Worm (Caenorhabditis elegans) whole organism, early embryonic: ENCODE data around the gene Y54G2A.15.

Source experiments
- F13C5.2 ChIP-seq: sonication (generic microtip); optimal IDR thresholded peaks from 2 replicates; lab custom pipeline; 2017; ENCODE audit warnings: mild to moderate bottlenecking, missing genetic modification characterization, inconsistent platforms, missing compliant biosample characterization
- aly-1 ChIP-seq: sonication (generic microtip); optimal IDR thresholded peaks from 2 replicates; lab custom pipeline; 2016; ENCODE audit warnings: missing genetic modification characterization, missing compliant biosample characterization
- ama-1 ChIP-seq: fragments of 150-350 bp; optimal IDR thresholded peaks from 2 replicates; lab custom pipeline; 2014
- ceh-36 ChIP-seq: sonication (generic microtip); optimal IDR thresholded peaks from 2 replicates; lab custom pipeline; 2016; ENCODE audit warnings: missing genetic modification characterization, inconsistent platforms, missing compliant biosample characterization
- flt-1 ChIP-seq: fragments of 200-800 bp; sonication (Bioruptor generic); IDR thresholded peaks from 2 replicates; pipeline ENCODE4 v1.3.6; 2022; ENCODE audit warnings: missing genetic modification characterization, missing compliant biosample characterization
- hmbx-1 ChIP-seq: sonication (generic microtip); optimal IDR thresholded peaks from 2 replicates; lab custom pipeline; 2016; ENCODE audit warnings: mild to moderate bottlenecking, missing genetic modification characterization, missing compliant biosample characterization
- hmg-4 ChIP-seq: fragments of 200-800 bp; sonication (Bioruptor generic); optimal IDR thresholded peaks from 2 replicates; lab custom pipeline; 2018; ENCODE audit warnings: mild to moderate bottlenecking, missing genetic modification characterization, missing compliant biosample characterization
- pes-1 ChIP-seq: fragments of 200-800 bp; sonication (Bioruptor generic); IDR thresholded peaks from 2 replicates; pipeline ENCODE4 v1.3.6; 2022; ENCODE audit warnings: missing genetic modification reagents, missing genetic modification characterization, missing compliant biosample characterization
- tbx-11 ChIP-seq: fragments of 200-800 bp; sonication (Bioruptor generic); IDR thresholded peaks from 2 replicates; pipeline ENCODE4 v1.3.6; 2022; ENCODE audit warnings: missing genetic modification characterization, missing compliant biosample characterization
- tbx-37 ChIP-seq: fragments of 200-800 bp; sonication (Bioruptor generic); conservative IDR thresholded peaks from 2 replicates; pipeline ENCODE4 v1.3.6; 2022; ENCODE audit warnings: missing genetic modification reagents, missing genetic modification characterization, missing compliant biosample characterization
- tra-4 ChIP-seq: sonication (generic microtip); optimal IDR thresholded peaks from 2 replicates; lab custom pipeline; 2017; ENCODE audit warnings: missing genetic modification characterization, missing compliant biosample characterization

- no peak for TF ChIP-seq tbx-11 (GFP tag; lab: Robert Waterston, UW)
- no peak for TF ChIP-seq aly-1
- no peak for TF ChIP-seq ama-1
- TF ChIP-seq flt-1 (GFP tag; lab: Robert Waterston, UW), result no peak
- no peak for TF ChIP-seq hmg-4
- TF ChIP-seq hmbx-1 (tag; lab: Kevin White, UChicago), result no peak
- no peak for TF ChIP-seq F13C5.2 (tag; lab: Kevin White, UChicago)
- TF ChIP-seq ceh-36 (tag; lab: Kevin White, UChicago), result no peak
- TF ChIP-seq tra-4 (tag; lab: Kevin White, UChicago), result no peak
- no peak for TF ChIP-seq tbx-37 (GFP tag; lab: Robert Waterston, UW)
- no peak for TF ChIP-seq pes-1 (GFP tag; lab: Robert Waterston, UW)
Observed at ce11 chrIV:2893486-2893842, 49.7 kb upstream of the Y54G2A.15 start.
